Fruit fly (Drosophila melanogaster) whole organism, embryonic: ENCODE results near the gene svr.

Experiments
- Abd-B ChIP-seq: fragments of 200-800 bp; sonication (Bioruptor generic); optimal IDR thresholded peaks from 2 replicates; lab custom pipeline; 2018; ENCODE audit warnings: missing biosample characterization, mild to moderate bottlenecking, missing genetic modification characterization, moderate library complexity
- Antp ChIP-seq: fragments of 200-800 bp; sonication (Bioruptor generic); optimal IDR thresholded peaks from 3 replicates; lab custom pipeline; 2016; ENCODE audit warnings: missing biosample characterization, missing genetic modification characterization
- BtbVII ChIP-seq: fragments of 200-800 bp; sonication (Bioruptor generic); optimal IDR thresholded peaks from 3 replicates; lab custom pipeline; 2017; ENCODE audit warnings: missing biosample characterization, mild to moderate bottlenecking, missing genetic modification characterization
- CG12659 ChIP-seq: fragments of 200-800 bp; sonication (Bioruptor generic); optimal IDR thresholded peaks from 3 replicates; lab custom pipeline; 2017; ENCODE audit warnings: mild to moderate bottlenecking, missing biosample characterization, missing genetic modification reagents, missing genetic modification characterization
- CG13775 ChIP-seq: fragments of 200-800 bp; sonication (Bioruptor generic); optimal IDR thresholded peaks from 3 replicates; lab custom pipeline; 2017; ENCODE audit warnings: missing biosample characterization, mild to moderate bottlenecking, missing genetic modification characterization
- CG13894 ChIP-seq: fragments of 200-800 bp; sonication (Bioruptor generic); optimal IDR thresholded peaks from 3 replicates; lab custom pipeline; 2018; ENCODE audit warnings: missing biosample characterization, mild to moderate bottlenecking, missing genetic modification characterization, moderate library complexity
- CG15696 ChIP-seq: fragments of 200-800 bp; sonication (Bioruptor generic); optimal IDR thresholded peaks from 2 replicates; lab custom pipeline; 2019; ENCODE audit warnings: missing biosample characterization, mild to moderate bottlenecking, missing genetic modification characterization, moderate library complexity
- CG1602 ChIP-seq: fragments of 200-800 bp; sonication (Bioruptor generic); optimal IDR thresholded peaks from 3 replicates; lab custom pipeline; 2016; ENCODE audit warnings: missing biosample characterization, missing genetic modification characterization
- CG17328 ChIP-seq: fragments of 200-800 bp; sonication (Bioruptor generic); IDR thresholded peaks from 2 replicates; pipeline ENCODE4 v1.3.6; 2022; ENCODE audit warnings: missing biosample characterization, missing genetic modification characterization
- CG18476 ChIP-seq: fragments of 200-800 bp; sonication (Bioruptor generic); optimal IDR thresholded peaks from 2 replicates; lab custom pipeline; 2016; ENCODE audit warnings: missing biosample characterization, mild to moderate bottlenecking, missing genetic modification characterization
- CG18599 ChIP-seq: fragments of 200-800 bp; sonication (Bioruptor generic); optimal IDR thresholded peaks from 3 replicates; lab custom pipeline; 2017; ENCODE audit warnings: missing biosample characterization, missing genetic modification characterization, mild to moderate bottlenecking, moderate library complexity, missing genetic modification reagents
- CG33557 ChIP-seq: fragments of 200-800 bp; sonication (Bioruptor generic); optimal IDR thresholded peaks from 2 replicates; lab custom pipeline; 2019; ENCODE audit warnings: missing biosample characterization, mild to moderate bottlenecking, missing genetic modification characterization, moderate library complexity
- CG3407 ChIP-seq: fragments of 200-800 bp; sonication (Bioruptor generic); optimal IDR thresholded peaks from 2 replicates; lab custom pipeline; 2018; ENCODE audit warnings: missing biosample characterization, mild to moderate bottlenecking, missing genetic modification characterization
- CG3995 ChIP-seq: fragments of 200-800 bp; sonication (Bioruptor generic); optimal IDR thresholded peaks from 3 replicates; lab custom pipeline; 2016; ENCODE audit warnings: missing biosample characterization, missing genetic modification characterization
- CG43689 ChIP-seq: fragments of 200-800 bp; sonication (Bioruptor generic); IDR thresholded peaks from 2 replicates; pipeline ENCODE4 v1.3.6; 2022; ENCODE audit warnings: missing biosample characterization, missing genetic modification characterization
- CG6791 ChIP-seq: fragments of 200-800 bp; sonication (Bioruptor generic); IDR thresholded peaks from 3 replicates; pipeline ENCODE4 v1.3.6; 2022; ENCODE audit warnings: missing biosample characterization, missing genetic modification characterization; ENCODE audit not compliant: partially characterized antibody
- CG8388 ChIP-seq: fragments of 200-800 bp; sonication (Bioruptor generic); optimal IDR thresholded peaks from 2 replicates; lab custom pipeline; 2019; ENCODE audit warnings: missing biosample characterization, mild to moderate bottlenecking, missing genetic modification characterization, moderate library complexity
- CHES-1-like ChIP-seq: fragments of 200-800 bp; sonication (Bioruptor generic); optimal IDR thresholded peaks from 2 replicates; lab custom pipeline; 2016; ENCODE audit warnings: missing biosample characterization, missing genetic modification characterization
- D ChIP-seq, 2 experiments: fragments of 200-800 bp in 1 of 2; fragments of >200 bp in 1 of 2; sonication (Bioruptor generic) in 1 of 2; optimal IDR thresholded peaks; 2 replicates in 1 of 2; 3 replicates in 1 of 2; lab custom pipeline; 2017; ENCODE audit warnings: mild to moderate bottlenecking in 1 of 2, missing biosample characterization in 1 of 2, missing genetic modification characterization in 1 of 2, missing genetic modification reagents in 1 of 2
- Fer2 ChIP-seq: fragments of 200-800 bp; sonication (Bioruptor generic); optimal IDR thresholded peaks from 2 replicates; lab custom pipeline; 2018; ENCODE audit warnings: missing biosample characterization, mild to moderate bottlenecking, missing genetic modification characterization, moderate library complexity
- HLH54F ChIP-seq: fragments of 200-800 bp; sonication (Bioruptor generic); optimal IDR thresholded peaks from 3 replicates; lab custom pipeline; 2016; ENCODE audit warnings: missing biosample characterization, missing genetic modification characterization
- HLHmδ ChIP-seq: fragments of 200-800 bp; sonication (Bioruptor generic); optimal IDR thresholded peaks from 2 replicates; lab custom pipeline; 2018; ENCODE audit warnings: missing biosample characterization, mild to moderate bottlenecking, missing genetic modification characterization, moderate library complexity
- Hand ChIP-seq: fragments of 200-800 bp; sonication (Bioruptor generic); optimal IDR thresholded peaks from 2 replicates; lab custom pipeline; 2017; ENCODE audit warnings: mild to moderate bottlenecking, missing biosample characterization, missing genetic modification reagents, missing genetic modification characterization
- Lhr ChIP-seq: fragments of 200-800 bp; sonication (Bioruptor generic); optimal IDR thresholded peaks from 3 replicates; lab custom pipeline; 2017; ENCODE audit warnings: mild to moderate bottlenecking, missing biosample characterization, missing genetic modification reagents, missing genetic modification characterization
- Max ChIP-seq: fragments of 200-800 bp; sonication (Bioruptor generic); optimal IDR thresholded peaks from 2 replicates; lab custom pipeline; 2016; ENCODE audit warnings: missing biosample characterization, mild to moderate bottlenecking, missing genetic modification characterization
- Meics ChIP-seq: fragments of 200-800 bp; sonication (Bioruptor generic); optimal IDR thresholded peaks from 2 replicates; lab custom pipeline; 2017; ENCODE audit warnings: missing biosample characterization, mild to moderate bottlenecking, missing genetic modification characterization
- Oaz ChIP-seq: fragments of 200-800 bp; sonication (Bioruptor generic); IDR thresholded peaks from 2 replicates; pipeline ENCODE4 v1.3.6; 2022; ENCODE audit warnings: missing biosample characterization, missing genetic modification characterization
- Scr ChIP-seq: fragments of 200-800 bp; sonication (Bioruptor generic); IDR thresholded peaks from 2 replicates; pipeline ENCODE4 v1.3.6; 2022; ENCODE audit warnings: missing biosample characterization, missing genetic modification characterization; ENCODE audit not compliant: partially characterized antibody
- Sox100B ChIP-seq: fragments of 200-800 bp; sonication (Bioruptor generic); optimal IDR thresholded peaks from 3 replicates; lab custom pipeline; 2018; ENCODE audit warnings: missing biosample characterization, mild to moderate bottlenecking, missing genetic modification characterization
- Stat92E ChIP-seq, 3 experiments: fragments of >200 bp in 2 of 3; fragments of 200-800 bp in 1 of 3; sonication (Bioruptor generic) in 1 of 3; optimal IDR thresholded peaks; 2 replicates each; lab custom pipeline; 2017 to 2019; ENCODE audit warnings: missing biosample characterization in 3 of 3, missing genetic modification characterization in 3 of 3, mild to moderate bottlenecking in 1 of 3, moderate library complexity in 1 of 3
- Taf1 ChIP-seq: fragments of 200-800 bp; sonication (Bioruptor generic); IDR thresholded peaks from 2 replicates; pipeline ENCODE4 v1.3.6; 2022; ENCODE audit warnings: missing biosample characterization, missing genetic modification characterization
- Tbp ChIP-seq: fragments of >200 bp; optimal IDR thresholded peaks from 2 replicates; lab custom pipeline; 2018; ENCODE audit warnings: missing biosample characterization, missing genetic modification characterization
- Usf ChIP-seq: fragments of 200-800 bp; sonication (Bioruptor generic); optimal IDR thresholded peaks from 2 replicates; lab custom pipeline; 2017; ENCODE audit warnings: missing genotype, missing biosample characterization, missing genetic modification characterization
- al ChIP-seq: fragments of 200-800 bp; sonication (Bioruptor generic); IDR thresholded peaks from 2 replicates; pipeline ENCODE4 v1.3.6; 2022; ENCODE audit warnings: missing biosample characterization, missing genetic modification characterization
- ara ChIP-seq: fragments of 200-800 bp; sonication (Bioruptor generic); IDR thresholded peaks from 2 replicates; pipeline ENCODE4 v1.3.6; 2022; ENCODE audit warnings: missing biosample characterization, missing genetic modification characterization
- ato ChIP-seq: fragments of 200-800 bp; sonication (Bioruptor generic); IDR thresholded peaks from 2 replicates; pipeline ENCODE4 v1.3.6; 2022; ENCODE audit warnings: missing biosample characterization, missing genetic modification characterization; ENCODE audit not compliant: partially characterized antibody
- az2 ChIP-seq: fragments of 200-800 bp; sonication (Bioruptor generic); optimal IDR thresholded peaks from 3 replicates; lab custom pipeline; 2016; ENCODE audit warnings: missing biosample characterization, missing genetic modification characterization
- bigmax ChIP-seq: fragments of 200-800 bp; sonication (Bioruptor generic); optimal IDR thresholded peaks from 2 replicates; lab custom pipeline; 2018; ENCODE audit warnings: missing biosample characterization, mild to moderate bottlenecking, missing genetic modification characterization
- cad ChIP-seq: fragments of >200 bp; optimal IDR thresholded peaks from 2 replicates; lab custom pipeline; 2017; ENCODE audit warnings: missing biosample characterization, missing genetic modification characterization
- chm ChIP-seq: fragments of 200-800 bp; sonication (Bioruptor generic); IDR thresholded peaks from 2 replicates; pipeline ENCODE4 v1.3.6; 2022; ENCODE audit warnings: missing biosample characterization, missing genetic modification characterization
- dimm ChIP-seq: fragments of 200-800 bp; sonication (Bioruptor generic); IDR thresholded peaks from 2 replicates; pipeline ENCODE4 v1.3.6; 2022; ENCODE audit warnings: missing biosample characterization, missing genetic modification characterization
- eve ChIP-seq, 2 experiments: fragments of >200 bp; optimal IDR thresholded peaks; 2 replicates each; lab custom pipeline; 2017; ENCODE audit warnings: missing biosample characterization in 2 of 2, missing genetic modification characterization in 2 of 2
- gcm ChIP-seq: fragments of 200-800 bp; sonication (Bioruptor generic); optimal IDR thresholded peaks from 2 replicates; lab custom pipeline; 2019; ENCODE audit warnings: missing biosample characterization, mild to moderate bottlenecking, missing genetic modification characterization, moderate library complexity
- h ChIP-seq: fragments of >200 bp; optimal IDR thresholded peaks from 2 replicates; lab custom pipeline; 2017
- jumu ChIP-seq: fragments of 200-800 bp; sonication (Bioruptor generic); optimal IDR thresholded peaks from 3 replicates; lab custom pipeline; 2016; ENCODE audit warnings: missing biosample characterization, missing genetic modification characterization
- kay ChIP-seq: fragments of 200-800 bp; sonication (Bioruptor generic); optimal IDR thresholded peaks from 2 replicates; lab custom pipeline; 2016; ENCODE audit warnings: missing biosample characterization, missing genetic modification characterization
- ken ChIP-seq: fragments of 200-800 bp; sonication (Bioruptor generic); IDR thresholded peaks from 3 replicates; pipeline ENCODE4 v1.3.6; 2022; ENCODE audit warnings: missing biosample characterization, missing genetic modification characterization
- lab ChIP-seq: fragments of 200-800 bp; sonication (Bioruptor generic); optimal IDR thresholded peaks from 3 replicates; lab custom pipeline; 2017; ENCODE audit warnings: missing biosample characterization, missing genetic modification characterization, mild to moderate bottlenecking, moderate library complexity, missing genetic modification reagents
- lbe ChIP-seq: fragments of 200-800 bp; sonication (Bioruptor generic); optimal IDR thresholded peaks from 2 replicates; lab custom pipeline; 2016; ENCODE audit warnings: missing biosample characterization, mild to moderate bottlenecking, missing genetic modification characterization
- maf-S ChIP-seq: fragments of 200-800 bp; sonication (Bioruptor generic); optimal IDR thresholded peaks from 2 replicates; lab custom pipeline; 2016; ENCODE audit warnings: missing biosample characterization, missing genetic modification characterization
- otp ChIP-seq: fragments of 200-800 bp; sonication (Bioruptor generic); IDR thresholded peaks from 3 replicates; pipeline ENCODE4, ENCODE4 v1.3.6; 2022; ENCODE audit warnings: missing biosample characterization, missing genetic modification characterization

The svr gene

DNA sequence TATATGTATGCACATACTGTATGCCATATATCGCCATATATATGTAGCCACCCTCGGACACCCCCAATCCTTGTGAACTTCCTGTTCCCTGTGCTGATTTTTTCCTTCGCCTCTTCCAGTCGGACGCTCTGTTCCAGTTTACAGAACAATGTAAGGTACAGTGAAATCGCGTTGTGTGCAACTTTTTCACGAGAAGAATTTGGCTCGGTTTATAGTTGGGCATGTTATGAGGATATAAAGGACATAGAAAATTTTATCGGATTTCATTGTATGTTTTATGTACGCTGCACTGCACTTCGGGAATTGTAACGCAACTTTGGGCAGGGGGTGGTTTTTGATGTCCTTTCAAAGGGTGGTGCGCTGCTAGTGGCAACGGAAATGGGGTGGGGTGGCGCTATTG, 28.1 kb downstream of the svr start (continued):
- TF ChIP-seq Scr (GFP tag; lab: Robert Waterston, UW) (no peak), cad (no peak), BtbVII (GFP tag; lab: Kevin White, UChicago) (no peak), CG8388 (GFP tag; lab: Kevin White, UChicago) (no peak), eve (GFP tag; optimal IDR thresholded peaks at IDR 0.05; lab: Kevin White, UChicago) (no peak), jumu (GFP tag; lab: Kevin White, UChicago) (no peak), CG12659 (GFP tag; lab: Kevin White, UChicago) (no peak), chm (GFP tag; lab: Robert Waterston, UW) (0 out of 2 replicates have a peak, but pooled peaks have one; percentile 7), CHES-1-like (GFP tag; lab: Kevin White, UChicago) (no peak), lab (GFP tag; lab: Kevin White, UChicago) (peak; percentile 52), HLHmδ (GFP tag; lab: Kevin White, UChicago) (no peak), CG3995 (no peak), maf-S (GFP tag; lab: Kevin White, UChicago) (no peak), CG18599 (peak; percentile 78), Taf1 (no peak), ato (GFP tag; lab: Robert Waterston, UW) (no peak), dimm (GFP tag; lab: Robert Waterston, UW) (no peak), Lhr (no peak), CG13894 (tag; lab: Kevin White, UChicago) (no peak), CG18476 (no peak), h (lab: Kevin White, UChicago) (no peak), Tbp (GFP tag; lab: Kevin White, UChicago) (no peak), CG33557 (no peak), gcm (GFP tag; lab: Kevin White, UChicago) (no peak), Oaz (GFP tag; lab: Robert Waterston, UW) (no peak), lbe (no peak), kay (GFP tag; lab: Kevin White, UChicago) (no peak), ken (GFP tag; lab: Robert Waterston, UW) (no peak), D (optimal IDR thresholded peaks at IDR 0.05; lab: Kevin White, UChicago) (no peak), D (GFP tag; optimal IDR thresholded peaks at IDR 0.05; lab: Kevin White, UChicago) (no peak), Stat92E (GFP tag; optimal IDR thresholded peaks at IDR 0.05; lab: Kevin White, UChicago) (no peak), ara (no peak), CG1602 (GFP tag; lab: Kevin White, UChicago) (no peak), CG43689 (no peak), Abd-B (GFP tag; lab: Kevin White, UChicago) (no peak), Max (no peak), otp (GFP tag; lab: Robert Waterston, UW) (no peak), CG13775 (GFP tag; lab: Kevin White, UChicago) (no peak), CG6791 (no peak), Fer2 (tag; lab: Kevin White, UChicago) (no peak), CG17328 (no peak), bigmax (GFP tag; lab: Kevin White, UChicago) (no peak), Meics (GFP tag; lab: Kevin White, UChicago) (no peak), CG3407 (GFP tag; lab: Kevin White, UChicago) (no peak), az2 (GFP tag; lab: Kevin White, UChicago) (no peak), Hand (GFP tag; lab: Kevin White, UChicago) (no peak), al (no peak), Usf (GFP tag; lab: Kevin White, UChicago) (no peak), Sox100B (no peak), CG15696 (peak; percentile 0), HLH54F (no peak), Antp (peak; percentile 29)
